Fruit fly (Drosophila melanogaster): ENCODE measurements around the gene ND-20L.

The ND-20L gene

DNA sequence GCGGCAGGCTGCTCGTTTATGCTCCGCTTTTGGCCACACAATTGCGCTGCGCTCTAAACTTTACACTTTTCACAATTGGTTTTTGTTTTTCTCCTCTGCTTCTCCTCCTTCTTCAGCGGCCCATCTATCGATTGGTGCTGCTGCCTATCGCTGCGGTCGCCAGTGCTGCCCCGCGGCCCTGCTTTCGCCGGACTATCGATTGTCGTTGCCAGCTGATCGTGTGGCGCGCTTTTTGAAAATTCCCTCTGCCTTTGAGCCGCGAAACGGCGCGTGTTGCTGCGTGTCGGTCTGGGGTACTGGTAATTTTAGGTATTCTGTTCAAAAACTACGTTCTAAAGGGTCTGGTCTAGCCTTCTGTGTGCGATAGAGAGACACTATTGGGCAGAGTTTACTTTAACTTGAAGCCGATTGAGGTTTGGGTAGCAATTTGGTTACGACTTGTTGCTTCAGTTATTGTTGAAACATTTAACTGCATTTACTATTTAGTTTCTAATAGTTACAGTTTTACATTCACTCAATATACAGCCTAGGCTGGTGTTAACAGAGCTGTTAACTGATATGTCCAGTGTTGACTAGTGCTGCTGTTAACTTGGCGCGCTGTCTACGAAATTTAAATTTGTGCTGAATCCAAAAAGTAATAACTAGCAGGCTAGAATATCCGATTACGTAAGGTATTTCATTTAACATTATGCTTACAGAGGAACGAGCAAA lies 12.0 kb upstream of the ND-20L start, which contains the start of gene Trc8 (continued):
- TF ChIP-seq CG12659 (GFP tag; optimal IDR thresholded peaks at IDR 0.05) (peak; percentile 38), CG1233 (GFP tag; optimal IDR thresholded peaks at IDR 0.05) (no peak), disco-r (GFP tag; optimal IDR thresholded peaks at IDR 0.05) (no peak), inv (GFP tag; IDR thresholded peaks at IDR 0.05; ENCODE audit: partially characterized antibody) (peak; percentile 74), HLH4C (GFP tag; IDR thresholded peaks at IDR 0.05; ENCODE audit: partially characterized antibody) (peak; percentile 89), tll (GFP tag; optimal IDR thresholded peaks at IDR 0.05) (no peak), CG13775 (GFP tag; optimal IDR thresholded peaks at IDR 0.05) (no peak), ab (GFP tag; optimal IDR thresholded peaks at IDR 0.05) (no peak), peb (GFP tag; IDR thresholded peaks at IDR 0.05) (no peak), CG16813 (GFP tag; IDR thresholded peaks at IDR 0.05; ENCODE audit: partially characterized antibody) (peak; percentile 81), gce (GFP tag; IDR thresholded peaks at IDR 0.05) (no peak), CG6654 (GFP tag; optimal IDR thresholded peaks at IDR 0.05) (peak; percentile 98), Ets97D (GFP tag; optimal IDR thresholded peaks at IDR 0.05) (peak; percentile 42)

DNA sequence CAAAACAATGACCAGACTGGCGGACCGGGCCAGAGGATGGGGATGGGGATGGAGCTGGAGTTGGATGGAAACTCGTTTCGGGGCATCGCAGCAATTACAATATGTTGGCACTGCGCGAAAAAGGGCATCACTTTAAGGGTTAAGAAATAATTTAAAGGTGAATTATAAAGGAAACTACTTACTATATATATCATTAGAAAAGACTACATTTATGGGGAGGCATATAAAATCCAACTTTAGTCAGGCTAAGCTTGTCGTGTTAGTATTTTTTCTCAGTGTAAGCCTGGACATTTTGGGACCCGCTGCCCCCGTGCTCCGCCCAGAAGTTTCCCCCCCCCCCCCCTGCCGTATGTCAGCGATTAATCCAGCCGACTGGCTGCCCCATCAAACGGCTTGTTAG lies 8.9 kb upstream of the ND-20L start:
- TF ChIP-seq vvl (GFP tag; IDR thresholded peaks at IDR 0.05) (0 out of 2 replicates have a peak, but pooled peaks have one; percentile 33), zfh1 (GFP tag; IDR thresholded peaks at IDR 0.05) (peak; percentile 40; the same call in 1 of the 3 replicates), crol (GFP tag; IDR thresholded peaks at IDR 0.05) (peak; percentile 47), CG17829 (tag; optimal IDR thresholded peaks at IDR 0.05) (peak; percentile 27), prd (optimal IDR thresholded peaks at IDR 0.05) (no peak), prd (GFP tag; IDR thresholded peaks at IDR 0.05) (peak; percentile 38; the same call in 2 of the 3 replicates), lbe (GFP tag; optimal IDR thresholded peaks at IDR 0.05) (peak; percentile 55), CG4424 (GFP tag; optimal IDR thresholded peaks at IDR 0.05) (no peak), Awh (GFP tag; IDR thresholded peaks at IDR 0.05) (0 out of 2 replicates have a peak, but pooled peaks have one; percentile 42), Xrp1 (GFP tag; IDR thresholded peaks at IDR 0.05) (peak; percentile 54; the same call in 1 of the 2 replicates), Drgx (GFP tag; IDR thresholded peaks at IDR 0.05) (peak; percentile 33; the same call in 1 of the 2 replicates), CHES-1-like (GFP tag; optimal IDR thresholded peaks at IDR 0.05) (no peak), CG12219 (GFP tag; optimal IDR thresholded peaks at IDR 0.05) (no peak), CG2712 (tag; optimal IDR thresholded peaks at IDR 0.05) (peak; percentile 6), ro (GFP tag; IDR thresholded peaks at IDR 0.05) (no peak), danr (GFP tag; IDR thresholded peaks at IDR 0.05) (0 out of 2 replicates have a peak, but pooled peaks have one; percentile 8), lov (optimal IDR thresholded peaks at IDR 0.05) (no peak), lov (GFP tag; IDR thresholded peaks at IDR 0.05) (no peak), HLH54F (GFP tag; optimal IDR thresholded peaks at IDR 0.05) (no peak)

dm6 chr3R:29508551-29509266 lies 6.8 kb upstream of the ND-20L start:
- TF ChIP-seq CG8281 (tag; optimal IDR thresholded peaks at IDR 0.05) (peak; percentile 97), CG17361 (GFP tag; IDR thresholded peaks at IDR 0.05) (0 out of 3 replicates have a peak, but pooled peaks have one; percentile 17), grau (tag; optimal IDR thresholded peaks at IDR 0.05) (peak; percentile 56), kah (GFP tag; optimal IDR thresholded peaks at IDR 0.05) (no peak)
